Fruit fly (Drosophila melanogaster): ENCODE measurements around the gene CG5439.

DNA sequence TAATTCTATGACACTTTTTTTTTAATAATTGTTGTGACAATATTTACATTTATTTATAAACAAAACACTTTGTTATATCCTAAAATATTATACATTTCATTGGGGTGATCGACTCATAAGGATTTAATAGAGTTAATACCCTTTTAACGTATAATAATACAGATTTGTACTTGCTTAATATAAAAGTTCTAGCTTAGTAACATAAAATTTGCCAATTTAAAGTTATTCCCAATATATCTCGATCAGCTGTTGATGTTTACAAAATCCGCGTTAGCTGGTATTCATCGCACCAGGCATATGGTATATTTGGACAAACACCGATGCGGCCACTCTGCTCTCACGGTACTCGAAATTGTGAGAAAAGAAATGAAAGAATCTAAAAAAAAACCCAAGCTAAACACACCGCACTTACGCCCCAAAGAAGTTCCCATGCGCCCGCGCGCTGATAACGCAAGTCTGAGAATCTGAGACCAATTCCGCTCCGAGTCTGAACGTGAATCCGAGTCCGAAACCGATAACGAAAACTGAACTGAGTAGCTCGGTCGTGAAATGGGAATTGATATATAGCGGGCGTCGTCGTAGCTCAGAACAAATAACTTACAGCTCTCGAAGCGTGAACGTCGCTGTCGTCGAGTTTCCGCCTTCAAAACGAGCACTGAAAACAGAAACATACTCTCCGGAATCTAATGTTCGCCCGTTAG is 26.6 kb downstream of the CG5439 start, which contains the start of gene Pect:
- TF ChIP-seq CG1620 (GFP tag; optimal IDR thresholded peaks at IDR 0.05), result peak; percentile 37
- no peak for TF ChIP-seq CG14711 (tag; optimal IDR thresholded peaks at IDR 0.05)
- TF ChIP-seq Crg-1 (GFP tag; optimal IDR thresholded peaks at IDR 0.05), result peak; percentile 35
- TF ChIP-seq pad (GFP tag; optimal IDR thresholded peaks at IDR 0.05), result no peak
- no peak for TF ChIP-seq toe (GFP tag; optimal IDR thresholded peaks at IDR 0.05)
- TF ChIP-seq Clk (GFP tag; optimal IDR thresholded peaks at IDR 0.05), result no peak
- TF ChIP-seq cnc (optimal IDR thresholded peaks at IDR 0.05), result no peak
- TF ChIP-seq tj (GFP tag; optimal IDR thresholded peaks at IDR 0.05), result peak; percentile 44
- TF ChIP-seq CG7045 (GFP tag; optimal IDR thresholded peaks at IDR 0.05), result no peak
- TF ChIP-seq CG11617 (GFP tag; optimal IDR thresholded peaks at IDR 0.05), result peak; percentile 37
- peak; percentile 74 for TF ChIP-seq CG33017 (tag; optimal IDR thresholded peaks at IDR 0.05)
- peak; percentile 12 for TF ChIP-seq bab1 (GFP tag; optimal IDR thresholded peaks at IDR 0.05)
- no peak for TF ChIP-seq Hr96 (GFP tag; optimal IDR thresholded peaks at IDR 0.05)
- TF ChIP-seq ovo (GFP tag; optimal IDR thresholded peaks at IDR 0.05), result no peak

Measured in whole organism, adult.